Worm (Caenorhabditis elegans): ENCODE measurements around the gene gcy-34.

gcy-34 gene

DNA sequence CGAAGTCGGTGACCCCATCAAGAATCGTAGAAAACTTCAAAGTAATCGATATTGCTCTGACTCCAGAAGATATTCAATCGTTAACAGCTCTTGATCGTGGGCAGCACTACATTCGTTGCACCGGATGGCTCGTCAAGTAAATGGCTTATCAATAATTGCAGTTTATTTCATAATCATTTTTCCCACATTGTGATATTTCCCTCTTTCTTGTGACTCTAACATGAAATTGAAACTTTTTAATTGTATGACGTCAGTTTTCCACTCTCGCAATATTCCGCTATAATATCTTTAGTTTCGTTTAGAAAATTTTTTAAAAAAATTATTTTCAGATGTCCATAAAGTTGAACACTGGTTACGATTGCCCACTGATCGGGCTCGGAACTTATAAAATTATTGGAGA, 22.2 kb upstream of the gcy-34 start, which contains the start of gene F53F1.3:
Gene F53F1.3 (plus strand): TSS at position 330 of the 400 bp plus-strand sequence.
- TF ChIP-seq skn-1 (tag; optimal IDR thresholded peaks at IDR 0.05) (no peak), C34B4.2 (tag; optimal IDR thresholded peaks at IDR 0.05) (no peak), elt-2 (tag; optimal IDR thresholded peaks at IDR 0.05) (peak; percentile 14), sptf-1 (tag; optimal IDR thresholded peaks at IDR 0.05) (no peak)

DNA sequence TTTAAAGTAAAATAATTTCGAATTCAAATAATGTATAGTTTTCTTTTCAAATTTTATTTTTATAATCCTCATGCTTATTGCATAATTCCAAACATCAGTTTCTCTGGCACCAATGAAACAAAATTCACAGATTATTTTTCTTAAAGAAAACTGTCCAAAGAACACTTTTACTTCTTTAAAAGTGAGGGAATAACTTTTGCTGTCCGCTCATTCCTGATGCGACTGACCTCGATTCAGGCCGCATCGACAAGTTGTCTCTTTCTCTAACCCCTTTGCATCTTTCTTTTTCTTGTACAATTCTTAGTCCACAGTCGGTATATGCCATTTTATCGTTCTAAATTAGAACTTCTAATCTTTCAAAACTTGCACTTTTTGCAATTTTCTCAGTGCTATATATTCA, 20.8 kb upstream of the gcy-34 start, which contains the start of gene F53F1.2:
Gene F53F1.2 (plus strand): TSS at position 306 of the 400 bp plus-strand sequence.
- TF ChIP-seq dpl-1 (GFP tag; optimal IDR thresholded peaks at IDR 0.05) = peak in 1 of 3 experiments; percentile 2
- no peak for TF ChIP-seq mdl-1 (tag; optimal IDR thresholded peaks at IDR 0.05)
- peak; percentile 96 for TF ChIP-seq blmp-1 (tag; optimal IDR thresholded peaks at IDR 0.05)
- TF ChIP-seq ceh-8 (GFP tag; optimal IDR thresholded peaks at IDR 0.05) = no peak
- TF ChIP-seq nhr-76 (tag; optimal IDR thresholded peaks at IDR 0.05) = no peak
- no peak for TF ChIP-seq lir-3 (tag; optimal IDR thresholded peaks at IDR 0.05; ENCODE audit: poor library complexity)
- TF ChIP-seq nhr-71 (tag; optimal IDR thresholded peaks at IDR 0.05) = no peak
- no peak for TF ChIP-seq ces-1 (GFP tag; optimal IDR thresholded peaks at IDR 0.05)
- no peak for TF ChIP-seq lin-15B (tag; optimal IDR thresholded peaks at IDR 0.05)
- TF ChIP-seq hlh-17 (GFP tag; optimal IDR thresholded peaks at IDR 0.05; ENCODE audit: borderline replicate concordance) = no peak
- peak; percentile 67 for TF ChIP-seq nhr-85 (tag)
- TF ChIP-seq tlp-1 (tag; optimal IDR thresholded peaks at IDR 0.05) = no peak
- TF ChIP-seq egl-27 (tag; optimal IDR thresholded peaks at IDR 0.05) = no peak

DNA sequence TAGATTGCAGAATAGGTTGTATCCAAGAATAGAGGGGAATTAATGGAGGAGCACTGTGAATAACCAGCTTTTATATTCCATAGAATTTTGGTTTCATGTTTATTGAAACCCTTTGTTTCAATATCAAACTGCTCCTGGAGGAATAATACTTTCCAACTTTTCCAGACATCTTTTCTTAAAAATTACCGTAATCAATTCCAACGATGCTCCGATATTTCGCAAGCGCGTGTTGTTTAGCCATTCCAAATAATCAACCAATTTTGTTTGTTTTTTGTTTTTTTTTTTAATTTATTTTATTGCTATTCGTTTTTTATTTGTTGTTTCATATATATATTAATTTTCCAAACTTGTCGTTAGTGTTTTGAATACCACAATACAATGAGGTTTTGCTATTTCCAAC, 20.3 kb upstream of the gcy-34 start, which contains the start of gene cutl-1:
Gene cutl-1 (minus strand): TSS at position 83 of the 400 bp plus-strand sequence.
- TF ChIP-seq sptf-1 (tag; optimal IDR thresholded peaks at IDR 0.05) = no peak
- TF ChIP-seq nhr-84 (tag; optimal IDR thresholded peaks at IDR 0.05) = no peak
- peak in 1 of 2 experiments; percentile 55 for TF ChIP-seq lsy-2 (tag; optimal IDR thresholded peaks at IDR 0.05)
- peak in 1 of 3 experiments; percentile 13 for TF ChIP-seq dpl-1 (GFP tag; optimal IDR thresholded peaks at IDR 0.05)
- no peak for TF ChIP-seq egl-13 (tag; optimal IDR thresholded peaks at IDR 0.05)
- no peak for TF ChIP-seq unc-98 (GFP tag; IDR thresholded peaks at IDR 0.05)

DNA sequence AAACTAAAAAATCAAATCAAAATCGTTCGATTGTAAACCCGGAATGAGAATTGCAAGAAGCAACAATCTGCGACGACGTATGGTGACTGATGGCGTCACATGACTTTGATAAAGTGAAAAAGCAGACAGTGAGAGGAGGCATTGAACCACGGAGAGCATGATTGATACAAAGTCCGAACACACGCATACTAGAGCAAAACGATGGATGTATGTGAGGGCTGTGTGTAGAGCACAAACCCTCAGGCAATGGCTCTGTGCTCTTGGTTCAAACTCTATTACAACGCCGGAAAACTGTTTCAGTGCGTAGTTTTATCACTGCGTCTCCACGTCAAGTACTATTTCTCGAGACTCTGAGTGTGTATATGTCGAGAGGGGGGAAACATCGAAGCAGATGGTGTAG, 16.8 kb upstream of the gcy-34 start:
- TF ChIP-seq nhr-20 (tag; optimal IDR thresholded peaks at IDR 0.05) (peak; percentile 19), swsn-7 (tag; optimal IDR thresholded peaks at IDR 0.05) (no peak), C04F5.9 (tag; optimal IDR thresholded peaks at IDR 0.05) (no peak), ceh-90 (tag; optimal IDR thresholded peaks at IDR 0.05) (no peak), fos-1 (tag; optimal IDR thresholded peaks at IDR 0.05) (no peak), skn-1 (tag; optimal IDR thresholded peaks at IDR 0.05) (no peak), unc-30 (tag; optimal IDR thresholded peaks at IDR 0.05) (no peak), F16B12.6 (tag; optimal IDR thresholded peaks at IDR 0.05) (no peak), nhr-76 (tag; optimal IDR thresholded peaks at IDR 0.05) (no peak), tbx-2 (tag; optimal IDR thresholded peaks at IDR 0.05) (no peak), ztf-4 (tag; optimal IDR thresholded peaks at IDR 0.05) (no peak), fkh-4 (tag; optimal IDR thresholded peaks at IDR 0.05; ENCODE audit: borderline replicate concordance) (no peak), C34B4.2 (tag; optimal IDR thresholded peaks at IDR 0.05) (no peak), nhr-12 (tag; optimal IDR thresholded peaks at IDR 0.05) (no peak), hpl-2 (GFP tag; optimal IDR thresholded peaks at IDR 0.05) (no peak), ceh-82 (tag; optimal IDR thresholded peaks at IDR 0.05) (no peak), ets-5 (GFP tag; IDR thresholded peaks at IDR 0.05) (no peak), dpl-1 (GFP tag; optimal IDR thresholded peaks at IDR 0.05) (peak in 1 of 3 experiments; percentile 13), hlh-4 (tag; optimal IDR thresholded peaks at IDR 0.05) (no peak), nhr-85 (tag) (no peak), lin-14 (GFP tag; optimal IDR thresholded peaks at IDR 0.05) (peak; percentile 72), lin-15B (tag; optimal IDR thresholded peaks at IDR 0.05) (no peak), sox-4 (tag; optimal IDR thresholded peaks at IDR 0.05) (no peak), blmp-1 (tag; optimal IDR thresholded peaks at IDR 0.05) (peak; percentile 58), ceh-88 (GFP tag; IDR thresholded peaks at IDR 0.05) (no peak), sptf-1 (tag; optimal IDR thresholded peaks at IDR 0.05) (no peak), unc-130 (tag; optimal IDR thresholded peaks at IDR 0.05) (peak; percentile 2), aly-2 (tag; optimal IDR thresholded peaks at IDR 0.05) (no peak), mdl-1 (tag; optimal IDR thresholded peaks at IDR 0.05) (peak in 1 of 2 experiments; percentile 19), Y116A8C.19 (tag; optimal IDR thresholded peaks at IDR 0.05; ENCODE audit: borderline replicate concordance) (no peak), tlp-1 (tag; optimal IDR thresholded peaks at IDR 0.05) (no peak), elt-3 (tag; optimal IDR thresholded peaks at IDR 0.05) (no peak), xbp-1 (tag; optimal IDR thresholded peaks at IDR 0.05) (no peak), lin-13 (GFP tag; optimal IDR thresholded peaks at IDR 0.05) (no peak), egl-27 (tag; optimal IDR thresholded peaks at IDR 0.05) (no peak), egl-13 (tag; optimal IDR thresholded peaks at IDR 0.05) (no peak)
